Fruit fly (Drosophila melanogaster): ENCODE results near the gene Peritrophin-15b.

Peritrophin-15b gene

dm6 chr2L:8381508-8382036 lies 13.2 kb downstream of the Peritrophin-15b start, which contains the start of gene AlaRS (continued):
- TF ChIP-seq org-1 (GFP tag; optimal IDR thresholded peaks at IDR 0.05) (no peak), CG13123 (GFP tag; optimal IDR thresholded peaks at IDR 0.05) (no peak), phol (tag; optimal IDR thresholded peaks at IDR 0.05) (peak; percentile 42), CG1529 (GFP tag; optimal IDR thresholded peaks at IDR 0.05) (no peak)

- peak; percentile 100 for TF ChIP-seq so (GFP tag; IDR thresholded peaks at IDR 0.05)
- peak; percentile 93 for TF ChIP-seq CG33213 (GFP tag; optimal IDR thresholded peaks at IDR 0.05)
- TF ChIP-seq tup (GFP tag; optimal IDR thresholded peaks at IDR 0.05): peak; percentile 98
- peak; percentile 99 for TF ChIP-seq CG15011 (GFP tag; optimal IDR thresholded peaks at IDR 0.05)
- peak; percentile 100 for TF ChIP-seq CG15269 (tag; optimal IDR thresholded peaks at IDR 0.05)
- TF ChIP-seq CG30431 (GFP tag; optimal IDR thresholded peaks at IDR 0.05): peak; percentile 98
- TF ChIP-seq Stat92E (GFP tag; optimal IDR thresholded peaks at IDR 0.05): peak in 1 of 3 experiments; percentile 98
- TF ChIP-seq mirr (GFP tag; optimal IDR thresholded peaks at IDR 0.05): peak; percentile 99
- TF ChIP-seq CG3065 (GFP tag; optimal IDR thresholded peaks at IDR 0.05): peak; percentile 97
- TF ChIP-seq CG4360 (GFP tag; IDR thresholded peaks at IDR 0.05): peak; percentile 90
- peak; percentile 100 for TF ChIP-seq BtbVII (GFP tag; optimal IDR thresholded peaks at IDR 0.05)
- peak; percentile 91 for TF ChIP-seq Nf-YB (GFP tag; optimal IDR thresholded peaks at IDR 0.05)
- peak; percentile 100 for TF ChIP-seq ci (GFP tag; IDR thresholded peaks at IDR 0.05)
- TF ChIP-seq CG2202 (tag; optimal IDR thresholded peaks at IDR 0.05): peak; percentile 99
- TF ChIP-seq Tbp (GFP tag; optimal IDR thresholded peaks at IDR 0.05): no peak
- peak; percentile 100 for TF ChIP-seq H15 (GFP tag; IDR thresholded peaks at IDR 0.05)
- peak; percentile 96 for TF ChIP-seq chn (GFP tag; optimal IDR thresholded peaks at IDR 0.05)
- peak in 1 of 2 experiments; percentile 87 for TF ChIP-seq insv (GFP tag; optimal IDR thresholded peaks at IDR 0.05)
- TF ChIP-seq MTF-1 (GFP tag; optimal IDR thresholded peaks at IDR 0.05; ENCODE audit: borderline replicate concordance): peak; percentile 99
- peak; percentile 99 for TF ChIP-seq CG10209 (GFP tag; optimal IDR thresholded peaks at IDR 0.05)
- peak; percentile 86 for TF ChIP-seq repo (GFP tag; optimal IDR thresholded peaks at IDR 0.05)
- peak; percentile 99 for TF ChIP-seq CG10147 (GFP tag; optimal IDR thresholded peaks at IDR 0.05)
- no peak for TF ChIP-seq gfzf (GFP tag; optimal IDR thresholded peaks at IDR 0.05)
- peak; percentile 98 for TF ChIP-seq fd64A (GFP tag; optimal IDR thresholded peaks at IDR 0.05)
- peak; percentile 97 for TF ChIP-seq D19B (GFP tag; optimal IDR thresholded peaks at IDR 0.05)
- peak; percentile 94 for TF ChIP-seq CG17186 (GFP tag; optimal IDR thresholded peaks at IDR 0.05)
- TF ChIP-seq CG17802 (tag; optimal IDR thresholded peaks at IDR 0.05): peak; percentile 93
- TF ChIP-seq CG15479 (GFP tag; optimal IDR thresholded peaks at IDR 0.05): peak; percentile 84
- peak; percentile 99 for TF ChIP-seq CG5953 (GFP tag; IDR thresholded peaks at IDR 0.05)
- TF ChIP-seq CG11504 (tag; optimal IDR thresholded peaks at IDR 0.05): peak; percentile 98
- TF ChIP-seq Usf (GFP tag; optimal IDR thresholded peaks at IDR 0.05): peak; percentile 98
- peak; percentile 99 for TF ChIP-seq corto (GFP tag; optimal IDR thresholded peaks at IDR 0.05)
- TF ChIP-seq CG17385 (GFP tag; optimal IDR thresholded peaks at IDR 0.05): peak; percentile 99
- TF ChIP-seq stc (GFP tag; IDR thresholded peaks at IDR 0.05): peak; percentile 100
- TF ChIP-seq Sry-δ (GFP tag; optimal IDR thresholded peaks at IDR 0.05): peak; percentile 63
- peak; percentile 99 for TF ChIP-seq CG15696 (tag; optimal IDR thresholded peaks at IDR 0.05)
- peak; percentile 87 for TF ChIP-seq stwl (tag; optimal IDR thresholded peaks at IDR 0.05)
- peak; percentile 89 for TF ChIP-seq fd102C (GFP tag; optimal IDR thresholded peaks at IDR 0.05)
- peak; percentile 95 for TF ChIP-seq Dip3 (GFP tag; optimal IDR thresholded peaks at IDR 0.05)
- TF ChIP-seq CG13287 (GFP tag; IDR thresholded peaks at IDR 0.05; ENCODE audit: partially characterized antibody): peak; percentile 91
- TF ChIP-seq CG6654 (GFP tag; optimal IDR thresholded peaks at IDR 0.05): peak; percentile 93
- TF ChIP-seq HmgZ (tag; optimal IDR thresholded peaks at IDR 0.05): peak; percentile 100
- TF ChIP-seq sqz (GFP tag; optimal IDR thresholded peaks at IDR 0.05): peak; percentile 99
- TF ChIP-seq CG3995 (GFP tag; optimal IDR thresholded peaks at IDR 0.05): peak; percentile 90
Measured at dm6 chr2L:8376717-8377116, 18.0 kb downstream of the Peritrophin-15b start, which contains the start of the genes CG13390 and CG17294. TSS of gene CG13390 (minus strand) at chr2L:8376797. TSS of gene CG17294 (plus strand) at chr2L:8377035.
